Worm (Caenorhabditis elegans): ENCODE results near the gene T06F4.1.

Gene T06F4.1

ce11 chrX:4017576-4018309 lies 61.4 kb downstream of the T06F4.1 start:
- TF ChIP-seq F39B2.1 (GFP tag; IDR thresholded peaks at IDR 0.05) (no peak), hmg-1.2 (GFP tag; IDR thresholded peaks at IDR 0.05) (0 out of 2 replicates have a peak, but pooled peaks have one; percentile 11), pha-4 (tag; optimal IDR thresholded peaks at IDR 0.05) (no peak), zfh-2 (GFP tag; conservative IDR thresholded peaks at IDR 0.05) (peak; percentile 66), attf-5 (GFP tag; optimal IDR thresholded peaks at IDR 0.05) (no peak), dpl-1 (GFP tag; optimal IDR thresholded peaks at IDR 0.05) (no peak), nfyb-1 (GFP tag; IDR thresholded peaks at IDR 0.05) (0 out of 2 replicates have a peak, but pooled peaks have one; percentile 18)

ce11 chrX:4016113-4016512 lies 63.1 kb downstream of the T06F4.1 start, which contains the start of gene hrg-1:
Gene hrg-1 (minus strand): TSS chrX:4016221.
- TF ChIP-seq cebp-2 (GFP tag; IDR thresholded peaks at IDR 0.05) (no peak), cebp-1 (GFP tag; IDR thresholded peaks at IDR 0.05) (no peak), cebp-1 (tag; optimal IDR thresholded peaks at IDR 0.05) (peak; percentile 67), hmg-1.2 (GFP tag; IDR thresholded peaks at IDR 0.05) (peak; percentile 53; the same call in 1 of the 2 replicates), let-607 (tag; optimal IDR thresholded peaks at IDR 0.05) (no peak), ceh-91 (GFP tag; IDR thresholded peaks at IDR 0.05) (no peak), ZK185.1 (tag; optimal IDR thresholded peaks at IDR 0.05; ENCODE audit: poor library complexity, severe bottlenecking) (peak; percentile 47), K12H6.12 (tag; optimal IDR thresholded peaks at IDR 0.05) (peak; percentile 81), zfh-2 (GFP tag; conservative IDR thresholded peaks at IDR 0.05) (peak; percentile 83), B0035.1 (tag; optimal IDR thresholded peaks at IDR 0.05) (no peak), attf-5 (GFP tag; optimal IDR thresholded peaks at IDR 0.05) (peak; percentile 41), somi-1 (GFP tag; optimal IDR thresholded peaks at IDR 0.05) (peak; percentile 8), ceh-27 (GFP tag; optimal IDR thresholded peaks at IDR 0.05) (peak; percentile 34), snpc-4 (GFP tag; optimal IDR thresholded peaks at IDR 0.05) (no peak), snpc-4 (tag; optimal IDR thresholded peaks at IDR 0.05) (peak in 2 of 4 experiments; percentile 10 to 16), lin-35 (GFP tag; optimal IDR thresholded peaks at IDR 0.05) (peak in 1 of 3 experiments; percentile 32), rec-8 (tag; optimal IDR thresholded peaks at IDR 0.05) (no peak), nhr-80 (tag; optimal IDR thresholded peaks at IDR 0.05) (peak; percentile 85), lin-40 (tag; optimal IDR thresholded peaks at IDR 0.05) (peak; percentile 43), tbp1 (GFP tag; optimal IDR thresholded peaks at IDR 0.05) (peak; percentile 31), mcd-1 (GFP tag; IDR thresholded peaks at IDR 0.05) (peak; percentile 50), madf-10 (tag; optimal IDR thresholded peaks at IDR 0.05) (peak; percentile 16), K11D2.4 (GFP tag; IDR thresholded peaks at IDR 0.05) (peak; percentile 36; the same call in 1 of the 2 replicates), ztf-22 (GFP tag; optimal IDR thresholded peaks at IDR 0.05) (no peak), egrh-3 (GFP tag; IDR thresholded peaks at IDR 0.05) (peak; percentile 47; the same call in 1 of the 2 replicates), pbrm-1 (GFP tag; IDR thresholded peaks at IDR 0.05) (0 out of 2 replicates have a peak, but pooled peaks have one; percentile 33), hsf-1 (GFP tag; IDR thresholded peaks at IDR 0.05) (no peak), dox-1 (GFP tag; IDR thresholded peaks at IDR 0.05) (peak; percentile 39; the same call in 1 of the 2 replicates)

ce11 chrX:4011919-4012318 lies 67.2 kb downstream of the T06F4.1 start, which contains the start of gene mop-25.1:
Gene mop-25.1 (plus strand): TSS chrX:4012219.
- TF ChIP-seq D2030.7 (GFP tag; IDR thresholded peaks at IDR 0.05) = no peak
- TF ChIP-seq ztf-22 (GFP tag; optimal IDR thresholded peaks at IDR 0.05) = no peak
- TF ChIP-seq B0019.2 (GFP tag; conservative IDR thresholded peaks at IDR 0.05) = no peak
- TF ChIP-seq dpl-1 (GFP tag; optimal IDR thresholded peaks at IDR 0.05) = no peak
- TF ChIP-seq T07F8.4 (tag; optimal IDR thresholded peaks at IDR 0.05) = no peak
- TF ChIP-seq lsl-1 (GFP tag; optimal IDR thresholded peaks at IDR 0.05) = no peak
- no peak for TF ChIP-seq ekl-4 (GFP tag; IDR thresholded peaks at IDR 0.05)
- no peak for TF ChIP-seq mes-4 (tag; optimal IDR thresholded peaks at IDR 0.05)
- no peak for TF ChIP-seq K11D2.4 (GFP tag; IDR thresholded peaks at IDR 0.05)
- no peak for TF ChIP-seq egrh-3 (GFP tag; IDR thresholded peaks at IDR 0.05)
- TF ChIP-seq ceh-58 (GFP tag; IDR thresholded peaks at IDR 0.05) = no peak
- no peak for TF ChIP-seq cebp-1 (GFP tag; IDR thresholded peaks at IDR 0.05)
- TF ChIP-seq cebp-1 (tag; optimal IDR thresholded peaks at IDR 0.05) = no peak
- no peak for TF ChIP-seq ceh-40 (GFP tag; IDR thresholded peaks at IDR 0.05)
- no peak for TF ChIP-seq sptf-2 (GFP tag; optimal IDR thresholded peaks at IDR 0.05)
- TF ChIP-seq atf-7 (tag; optimal IDR thresholded peaks at IDR 0.05) = no peak
- no peak for TF ChIP-seq hlh-26 (GFP tag; conservative IDR thresholded peaks at IDR 0.05)
- no peak for TF ChIP-seq F49E8.2 (tag; optimal IDR thresholded peaks at IDR 0.05; ENCODE audit: insufficient read depth)
